Worm (Caenorhabditis elegans) whole organism, L1 larva: ENCODE data around the gene srx-5.

ENCODE experiments used
- C04F5.9 ChIP-seq: sonication (generic microtip); optimal IDR thresholded peaks from 2 replicates; lab custom pipeline; 2016; ENCODE audit warnings: missing genetic modification characterization, missing compliant biosample characterization
- C16A3.4 ChIP-seq: fragments of 150-350 bp; optimal IDR thresholded peaks from 2 replicates; lab custom pipeline; 2014; ENCODE audit warnings: missing biosample characterization, missing genetic modification characterization
- aha-1 ChIP-seq: fragments of 150-350 bp; optimal IDR thresholded peaks from 2 replicates; lab custom pipeline; 2014; ENCODE audit warnings: missing biosample characterization, missing genetic modification characterization
- alr-1 ChIP-seq: fragments of 200-800 bp; sonication (Bioruptor generic); optimal IDR thresholded peaks from 2 replicates; lab custom pipeline; 2018; ENCODE audit warnings: borderline replicate concordance, mild to moderate bottlenecking, missing genetic modification characterization, missing compliant biosample characterization
- ama-1 ChIP-seq: fragments of 150-350 bp; optimal IDR thresholded peaks from 2 replicates; lab custom pipeline; 2014
- blmp-1 ChIP-seq: fragments of 150-350 bp; optimal IDR thresholded peaks from 2 replicates; lab custom pipeline; 2014; ENCODE audit warnings: missing biosample characterization, missing genetic modification characterization
- ceh-88 ChIP-seq: fragments of 200-800 bp; sonication (Bioruptor generic); IDR thresholded peaks from 2 replicates; pipeline ENCODE4 v1.3.6; 2022; ENCODE audit warnings: missing genetic modification characterization, missing compliant biosample characterization
- ceh-90 ChIP-seq: sonication (generic microtip); optimal IDR thresholded peaks from 2 replicates; lab custom pipeline; 2016; ENCODE audit warnings: missing genetic modification characterization, missing compliant biosample characterization
- dpl-1 ChIP-seq, 3 experiments: fragments of 150-350 bp in 2 of 3; sonication (generic microtip) in 1 of 3; optimal IDR thresholded peaks; 2 replicates each; lab custom pipeline; 2014 to 2017; ENCODE audit warnings: missing biosample characterization in 3 of 3, missing genetic modification characterization in 3 of 3, missing genetic modification reagents in 3 of 3
- efl-1 ChIP-seq, 4 experiments: fragments of 150-350 bp; optimal IDR thresholded peaks in 3 of 4; peaks in 1 of 4; 1 replicate in 1 of 4; 2 replicates in 3 of 4; lab custom pipeline; 2014; ENCODE audit warnings: missing biosample characterization in 2 of 4, missing genetic modification characterization in 2 of 4, missing genetic modification reagents in 2 of 4
- efl-3 ChIP-seq: fragments of 200-800 bp; sonication (Bioruptor generic); optimal IDR thresholded peaks from 2 replicates; lab custom pipeline; 2018; ENCODE audit warnings: mild to moderate bottlenecking, missing genetic modification characterization, missing compliant biosample characterization
- egl-27 ChIP-seq, 2 experiments: fragments of 150-350 bp in 1 of 2; sonication (generic microtip); optimal IDR thresholded peaks; 3 replicates each; lab custom pipeline; 2017 to 2018; ENCODE audit warnings: missing biosample characterization in 2 of 2, missing genetic modification characterization in 2 of 2, missing genetic modification reagents in 2 of 2
- elt-2 ChIP-seq: sonication (generic microtip); optimal IDR thresholded peaks from 2 replicates; lab custom pipeline; 2016; ENCODE audit warnings: missing genetic modification characterization, mild to moderate bottlenecking, inconsistent platforms, missing compliant biosample characterization, missing genetic modification reagents
- elt-3 ChIP-seq, 6 experiments: fragments of 150-350 bp in 1 of 6; sonication (generic microtip); optimal IDR thresholded peaks; 2 replicates each; lab custom pipeline; 2017 to 2018; ENCODE audit warnings: missing biosample characterization in 6 of 6, missing genetic modification characterization in 6 of 6, inconsistent platforms in 1 of 6
- fkh-10 ChIP-seq: sonication (generic microtip); optimal IDR thresholded peaks from 2 replicates; lab custom pipeline; 2017; ENCODE audit warnings: missing biosample characterization, missing genetic modification reagents, missing genetic modification characterization
- fos-1 ChIP-seq: fragments of 150-350 bp; optimal IDR thresholded peaks from 2 replicates; lab custom pipeline; 2014; ENCODE audit warnings: missing biosample characterization, missing genetic modification characterization
- grh-1 ChIP-seq: fragments of 200-800 bp; sonication (Bioruptor generic); IDR thresholded peaks from 2 replicates; pipeline ENCODE4 v1.3.6; 2022; ENCODE audit warnings: missing genetic modification reagents, missing genetic modification characterization, missing compliant biosample characterization
- irx-1 ChIP-seq: sonication (generic microtip); optimal IDR thresholded peaks from 2 replicates; lab custom pipeline; 2016; ENCODE audit warnings: missing genetic modification characterization, missing compliant biosample characterization
- lin-14 ChIP-seq: fragments of 200-800 bp; sonication (Bioruptor generic); optimal IDR thresholded peaks from 2 replicates; lab custom pipeline; 2018; ENCODE audit warnings: mild to moderate bottlenecking, missing genetic modification characterization, moderate library complexity, missing compliant biosample characterization
- lin-35 ChIP-seq, 2 experiments: fragments of 150-350 bp; optimal IDR thresholded peaks; 2 replicates each; lab custom pipeline; 2014; ENCODE audit warnings: missing biosample characterization in 2 of 2, missing genetic modification characterization in 2 of 2, missing genetic modification reagents in 2 of 2
- lin-39 ChIP-seq: fragments of 150-350 bp; optimal IDR thresholded peaks from 2 replicates; lab custom pipeline; 2014; ENCODE audit warnings: missing biosample characterization, missing genetic modification reagents, missing genetic modification characterization
- lir-3 ChIP-seq: sonication (generic microtip); optimal IDR thresholded peaks from 2 replicates; lab custom pipeline; 2016; ENCODE audit warnings: mild to moderate bottlenecking, missing genetic modification characterization, moderate library complexity, missing compliant biosample characterization; ENCODE audit not compliant: poor library complexity
- lsy-2 ChIP-seq, 2 experiments: fragments of 150-350 bp; optimal IDR thresholded peaks; 2 replicates each; lab custom pipeline; 2014; ENCODE audit warnings: missing biosample characterization in 2 of 2, missing genetic modification characterization in 2 of 2
- mab-9 ChIP-seq: fragments of 200-800 bp; sonication (Bioruptor generic); IDR thresholded peaks from 2 replicates; pipeline ENCODE4 v1.3.6; 2022; ENCODE audit warnings: missing genetic modification reagents, missing genetic modification characterization, missing compliant biosample characterization
- mdl-1 ChIP-seq, 2 experiments: fragments of 150-350 bp; optimal IDR thresholded peaks; 2 replicates each; lab custom pipeline; 2014 to 2017; ENCODE audit warnings: missing biosample characterization in 2 of 2, missing genetic modification characterization in 2 of 2, inconsistent platforms in 1 of 2
- mep-1 ChIP-seq: fragments of 150-350 bp; optimal IDR thresholded peaks from 2 replicates; lab custom pipeline; 2014; ENCODE audit warnings: missing biosample characterization, missing genetic modification characterization
- nhr-12 ChIP-seq: sonication (generic microtip); optimal IDR thresholded peaks from 2 replicates; lab custom pipeline; 2017; ENCODE audit warnings: missing biosample characterization, missing genetic modification characterization
- nhr-19 ChIP-seq: fragments of 200-800 bp; sonication (Bioruptor generic); conservative IDR thresholded peaks from 2 replicates; pipeline ENCODE4 v1.3.6; 2022; ENCODE audit warnings: missing genetic modification characterization, missing compliant biosample characterization
- nhr-20 ChIP-seq: sonication (generic microtip); optimal IDR thresholded peaks from 2 replicates; lab custom pipeline; 2016; ENCODE audit warnings: mild to moderate bottlenecking, missing genetic modification characterization, missing compliant biosample characterization
- nhr-47 ChIP-seq: sonication (generic microtip); optimal IDR thresholded peaks from 2 replicates; lab custom pipeline; 2016; ENCODE audit warnings: mild to moderate bottlenecking, missing genetic modification characterization, moderate library complexity, missing compliant biosample characterization
- nhr-71 ChIP-seq: sonication (generic microtip); optimal IDR thresholded peaks from 2 replicates; lab custom pipeline; 2016; ENCODE audit warnings: mild to moderate bottlenecking, missing genetic modification characterization, moderate library complexity, missing compliant biosample characterization
- nhr-84 ChIP-seq: sonication (generic microtip); optimal IDR thresholded peaks from 2 replicates; lab custom pipeline; 2017; ENCODE audit warnings: missing biosample characterization, missing genetic modification characterization
- nhr-85 ChIP-seq: sonication (generic microtip); peaks from one replicate; lab custom pipeline; 2016; ENCODE audit warnings: missing genetic modification characterization, inconsistent platforms, missing compliant biosample characterization
- nhr-90 ChIP-seq: sonication (generic microtip); optimal IDR thresholded peaks from 2 replicates; lab custom pipeline; 2016; ENCODE audit warnings: mild to moderate bottlenecking, missing genetic modification characterization, missing compliant biosample characterization; ENCODE audit not compliant: poor library complexity
- rnt-1 ChIP-seq: sonication (generic microtip); optimal IDR thresholded peaks from 2 replicates; lab custom pipeline; 2016; ENCODE audit warnings: mild to moderate bottlenecking, missing genetic modification characterization, moderate library complexity, missing compliant biosample characterization
- snu-23 ChIP-seq: sonication (generic microtip); optimal IDR thresholded peaks from 2 replicates; lab custom pipeline; 2016; ENCODE audit warnings: missing genetic modification characterization, missing compliant biosample characterization
- sup-37 ChIP-seq: fragments of 200-800 bp; sonication (Bioruptor generic); optimal IDR thresholded peaks from 2 replicates; lab custom pipeline; 2018; ENCODE audit warnings: mild to moderate bottlenecking, missing genetic modification characterization, missing compliant biosample characterization
- swsn-7 ChIP-seq: sonication (generic microtip); optimal IDR thresholded peaks from 2 replicates; lab custom pipeline; 2016; ENCODE audit warnings: missing genetic modification characterization, missing compliant biosample characterization
- tbx-2 ChIP-seq: sonication (generic microtip); optimal IDR thresholded peaks from 2 replicates; lab custom pipeline; 2016; ENCODE audit warnings: missing genetic modification characterization, missing compliant biosample characterization
- unc-130 ChIP-seq: fragments of 150-350 bp; optimal IDR thresholded peaks from 2 replicates; lab custom pipeline; 2017; ENCODE audit warnings: missing biosample characterization, missing genetic modification characterization, inconsistent platforms
- unc-98 ChIP-seq: fragments of 200-800 bp; sonication (Bioruptor generic); IDR thresholded peaks from 2 replicates; pipeline ENCODE4 v1.3.6; 2022; ENCODE audit warnings: missing genetic modification characterization, missing compliant biosample characterization
- vab-15 ChIP-seq: sonication (generic microtip); optimal IDR thresholded peaks from 2 replicates; lab custom pipeline; 2017; ENCODE audit warnings: missing genotype, mild to moderate bottlenecking, missing genetic modification characterization, missing compliant biosample characterization
- xbp-1 ChIP-seq: sonication (generic microtip); optimal IDR thresholded peaks from 2 replicates; lab custom pipeline; 2016; ENCODE audit warnings: missing genetic modification characterization, missing compliant biosample characterization
- ztf-4 ChIP-seq: fragments of 150-350 bp; optimal IDR thresholded peaks from 2 replicates; lab custom pipeline; 2014; ENCODE audit warnings: missing biosample characterization, missing genetic modification characterization

The srx-5 gene

DNA sequence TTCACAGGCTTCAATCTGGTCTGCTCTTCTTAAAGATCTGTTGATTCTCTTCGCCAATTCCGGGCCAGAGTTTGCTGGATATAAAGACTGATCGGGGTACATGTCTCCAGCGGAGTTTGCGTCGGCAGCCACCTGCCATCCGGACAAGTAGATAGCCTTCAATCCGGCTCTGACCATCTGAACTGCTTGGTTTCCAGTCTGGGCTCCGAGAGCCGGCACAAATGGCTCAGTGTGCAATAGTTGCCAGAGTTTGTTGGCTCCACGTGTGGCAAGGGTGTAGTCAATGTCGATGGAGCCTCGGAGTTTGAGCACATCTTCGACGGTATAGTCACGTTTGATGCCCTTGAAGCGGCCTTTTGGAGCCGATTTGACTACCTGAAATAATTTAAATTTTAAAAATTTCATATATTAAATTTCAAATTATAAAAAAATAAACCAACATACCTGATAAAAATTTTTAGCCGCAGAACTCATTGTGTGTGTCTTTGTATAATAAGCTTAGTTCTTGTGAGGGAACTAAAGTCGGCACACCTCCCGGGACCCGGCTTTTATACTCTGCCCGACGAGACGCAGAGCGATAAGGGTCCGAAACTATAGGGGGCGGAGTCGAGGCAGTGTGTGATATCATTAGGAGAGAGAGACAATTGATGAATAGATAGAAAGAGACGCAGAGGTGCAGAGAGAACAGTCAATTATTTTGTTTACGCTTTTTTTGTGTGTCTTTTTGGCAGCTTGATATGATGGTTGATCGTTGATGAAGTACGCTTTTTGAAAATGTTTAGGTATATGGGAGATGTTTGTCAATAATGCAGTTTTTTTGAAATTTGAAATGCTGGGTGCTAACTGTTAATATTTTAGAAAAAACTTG is 27.8 kb downstream of the srx-5 start, which contains the start of the genes icl-1 and srh-2 (continued):
- TF ChIP-seq sup-37 (GFP tag; lab: Kevin White, UChicago) = peak; percentile 59
- peak; percentile 85 for TF ChIP-seq nhr-20 (tag; lab: Kevin White, UChicago)
- TF ChIP-seq vab-15 (tag; lab: Kevin White, UChicago) = peak; percentile 52
- TF ChIP-seq lin-14 (GFP tag; lab: Kevin White, UChicago) = peak; percentile 92
- TF ChIP-seq lin-39 (tag; lab: Kevin White, UChicago) = peak; percentile 46
- TF ChIP-seq ztf-4 (tag; lab: Kevin White, UChicago) = peak; percentile 14
- TF ChIP-seq efl-3 (GFP tag; lab: Kevin White, UChicago) = no peak
- no peak for TF ChIP-seq unc-98
- 0 out of 2 replicates have a peak, but pooled peaks have one; percentile 13 for TF ChIP-seq mab-9 (GFP tag; lab: Robert Waterston, UW)

DNA sequence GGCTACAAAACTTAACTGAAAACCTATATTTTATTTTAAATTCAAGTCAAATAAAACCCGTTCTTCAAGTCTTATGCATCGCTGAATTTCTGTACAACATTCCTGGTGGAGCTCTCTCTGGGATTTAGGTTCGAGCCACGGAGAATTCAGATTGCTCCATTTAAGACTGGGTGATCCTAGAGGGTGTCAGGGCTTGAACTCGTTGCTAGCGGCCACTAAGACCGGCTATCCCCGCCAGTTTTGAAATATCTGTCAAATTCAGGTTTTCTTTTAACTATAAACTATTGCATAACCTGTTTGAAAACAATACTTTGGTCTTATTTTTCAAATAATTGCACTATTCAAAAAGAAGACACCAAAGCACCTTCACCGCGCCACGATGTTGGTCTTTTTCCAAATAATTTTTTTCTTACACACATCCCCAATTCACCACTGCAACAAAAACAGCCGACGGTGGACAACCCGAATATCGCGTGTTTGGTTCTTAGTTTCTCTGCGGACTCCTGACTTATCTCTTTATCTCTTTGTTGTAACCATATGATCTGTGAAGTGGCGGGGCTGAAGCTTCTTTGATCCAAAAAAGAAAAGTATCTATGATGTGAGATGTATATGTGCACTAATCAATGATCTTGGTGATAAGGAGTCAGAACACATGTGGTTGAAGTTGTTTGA is 29.1 kb downstream of the srx-5 start:
- TF ChIP-seq lsy-2 (tag; optimal IDR thresholded peaks at IDR 0.05; lab: Kevin White, UChicago) (peak; percentile 38 to 62), unc-130 (peak; percentile 68), alr-1 (tag; lab: Kevin White, UChicago) (no peak), blmp-1 (peak; percentile 54), nhr-84 (no peak), nhr-85 (tag; lab: Kevin White, UChicago) (peak; percentile 75), xbp-1 (tag; lab: Kevin White, UChicago) (peak; percentile 44), ceh-88 (GFP tag; lab: Robert Waterston, UW) (peak; percentile 40; the same call in 1 of the 2 replicates), egl-27 (tag; optimal IDR thresholded peaks at IDR 0.05; lab: Kevin White, UChicago) (no peak), mdl-1 (tag; optimal IDR thresholded peaks at IDR 0.05; lab: Kevin White, UChicago) (peak in 1 of 2 experiments; percentile 86), sup-37 (GFP tag; lab: Kevin White, UChicago) (peak; percentile 40), dpl-1 (GFP tag; optimal IDR thresholded peaks at IDR 0.05; lab: Kevin White, UChicago) (peak in 2 of 3 experiments; percentile 8 to 34), C16A3.4 (tag; lab: Kevin White, UChicago) (peak; percentile 57), irx-1 (peak; percentile 28), grh-1 (GFP tag; lab: Robert Waterston, UW) (peak; percentile 30; the same call in 1 of the 2 replicates), efl-3 (GFP tag; lab: Kevin White, UChicago) (no peak), fos-1 (no peak), snu-23 (peak; percentile 82), lin-35 (GFP tag; optimal IDR thresholded peaks at IDR 0.05; lab: Kevin White, UChicago) (peak in 1 of 2 experiments; percentile 76), ceh-90 (tag; lab: Kevin White, UChicago) (no peak), nhr-19 (GFP tag; lab: Robert Waterston, UW) (peak; percentile 93), nhr-47 (tag; lab: Kevin White, UChicago) (peak; percentile 57), nhr-20 (tag; lab: Kevin White, UChicago) (peak; percentile 84), nhr-12 (tag; lab: Kevin White, UChicago) (no peak), C04F5.9 (tag; lab: Kevin White, UChicago) (peak; percentile 44), elt-2 (tag; lab: Kevin White, UChicago) (peak; percentile 7), mab-9 (GFP tag; lab: Robert Waterston, UW) (no peak), lin-14 (GFP tag; lab: Kevin White, UChicago) (peak; percentile 91), fkh-10 (GFP tag; lab: Kevin White, UChicago) (no peak), mep-1 (tag; lab: Kevin White, UChicago) (peak; percentile 47), aha-1 (tag; lab: Kevin White, UChicago) (no peak), elt-3 (tag; optimal IDR thresholded peaks at IDR 0.05; lab: Kevin White, UChicago) (peak in 2 of 6 experiments; percentile 13 to 83), ama-1 (lab: Kevin White, UChicago) (peak; percentile 79), tbx-2 (tag; lab: Kevin White, UChicago) (peak; percentile 71), swsn-7 (tag; lab: Kevin White, UChicago) (peak; percentile 39), efl-1 (optimal IDR thresholded peaks at IDR 0.05; lab: Kevin White, UChicago) (peak in 1 of 2 experiments; percentile 14), efl-1 (GFP tag; optimal IDR thresholded peaks at IDR 0.05 in 1 of 2; lab: Kevin White, UChicago) (no peak), nhr-90 (tag; lab: Kevin White, UChicago) (peak; percentile 62), nhr-71 (tag; lab: Kevin White, UChicago) (peak; percentile 96), lir-3 (peak; percentile 81), ztf-4 (tag; lab: Kevin White, UChicago) (peak; percentile 76), rnt-1 (tag; lab: Kevin White, UChicago) (peak; percentile 80)
